Fruit fly (Drosophila melanogaster): ENCODE measurements around the gene mura.

The mura gene

dm6 chr3R:9534125-9534496, 17.5 kb downstream of the mura start:
- TF ChIP-seq cic (GFP tag; optimal IDR thresholded peaks at IDR 0.05), result no peak
- no peak for TF ChIP-seq CG12768 (GFP tag; optimal IDR thresholded peaks at IDR 0.05)
- TF ChIP-seq toe (GFP tag; optimal IDR thresholded peaks at IDR 0.05), result no peak
- peak; percentile 26 for TF ChIP-seq CG1620 (GFP tag; optimal IDR thresholded peaks at IDR 0.05)
- TF ChIP-seq CG11617 (GFP tag; optimal IDR thresholded peaks at IDR 0.05), result peak; percentile 43
- TF ChIP-seq Hr96 (GFP tag; optimal IDR thresholded peaks at IDR 0.05), result no peak
- peak; percentile 29 for TF ChIP-seq CG7045 (GFP tag; optimal IDR thresholded peaks at IDR 0.05)
- TF ChIP-seq CG33017 (tag; optimal IDR thresholded peaks at IDR 0.05), result peak; percentile 46
- TF ChIP-seq bab1 (GFP tag; optimal IDR thresholded peaks at IDR 0.05), result peak; percentile 12
- no peak for TF ChIP-seq pad (GFP tag; optimal IDR thresholded peaks at IDR 0.05)
- TF ChIP-seq CG5204 (GFP tag; optimal IDR thresholded peaks at IDR 0.05), result no peak
- no peak for TF ChIP-seq Mnt (GFP tag; optimal IDR thresholded peaks at IDR 0.05)
- TF ChIP-seq cnc (optimal IDR thresholded peaks at IDR 0.05), result no peak
- TF ChIP-seq ovo (GFP tag; optimal IDR thresholded peaks at IDR 0.05), result no peak
- TF ChIP-seq Crg-1 (GFP tag; optimal IDR thresholded peaks at IDR 0.05), result no peak
- no peak for TF ChIP-seq tj (GFP tag; optimal IDR thresholded peaks at IDR 0.05)
- peak; percentile 70 for TF ChIP-seq CG7101 (tag; optimal IDR thresholded peaks at IDR 0.05)
- no peak for TF ChIP-seq kay (GFP tag; ENCODE audit: borderline replicate concordance)
- peak; percentile 68 for TF ChIP-seq CG14711 (tag; optimal IDR thresholded peaks at IDR 0.05)
- TF ChIP-seq Clk (GFP tag; optimal IDR thresholded peaks at IDR 0.05), result no peak

- TF ChIP-seq tj (GFP tag; optimal IDR thresholded peaks at IDR 0.05) (peak; percentile 89), CG7101 (tag; optimal IDR thresholded peaks at IDR 0.05) (peak; percentile 93), bab1 (GFP tag; optimal IDR thresholded peaks at IDR 0.05) (peak; percentile 84), Crg-1 (GFP tag; optimal IDR thresholded peaks at IDR 0.05) (peak; percentile 87), CG1620 (GFP tag; optimal IDR thresholded peaks at IDR 0.05) (peak; percentile 92), CG11617 (GFP tag; optimal IDR thresholded peaks at IDR 0.05) (peak; percentile 99), cic (GFP tag; optimal IDR thresholded peaks at IDR 0.05) (peak; percentile 72), toe (GFP tag; optimal IDR thresholded peaks at IDR 0.05) (peak; percentile 94), CG14711 (tag; optimal IDR thresholded peaks at IDR 0.05) (peak; percentile 81), kay (GFP tag; ENCODE audit: borderline replicate concordance) (peak; percentile 98), Clk (GFP tag; optimal IDR thresholded peaks at IDR 0.05) (peak; percentile 93), CG12768 (GFP tag; optimal IDR thresholded peaks at IDR 0.05) (peak; percentile 95), cnc (optimal IDR thresholded peaks at IDR 0.05) (peak; percentile 19 to 66), Hr96 (GFP tag; optimal IDR thresholded peaks at IDR 0.05) (peak; percentile 88), pad (GFP tag; optimal IDR thresholded peaks at IDR 0.05) (peak; percentile 90), ovo (GFP tag; optimal IDR thresholded peaks at IDR 0.05) (peak; percentile 57), CG5204 (GFP tag; optimal IDR thresholded peaks at IDR 0.05) (peak; percentile 96), Mnt (GFP tag; optimal IDR thresholded peaks at IDR 0.05) (peak; percentile 82), CG33017 (tag; optimal IDR thresholded peaks at IDR 0.05) (peak; percentile 88), CG7045 (GFP tag; optimal IDR thresholded peaks at IDR 0.05) (peak; percentile 96)
These were observed 18.2 kb downstream of the mura start for dm6 chr3R:9533181-9534124.

dm6 chr3R:9532437-9533180, 19.0 kb downstream of the mura start, which contains the start of gene by:
by (minus strand) TSS chr3R:9533011.
- no peak for TF ChIP-seq CG33017 (tag; optimal IDR thresholded peaks at IDR 0.05)
- TF ChIP-seq kay (GFP tag; ENCODE audit: borderline replicate concordance), result peak; percentile 56
- no peak for TF ChIP-seq Hr96 (GFP tag; optimal IDR thresholded peaks at IDR 0.05)
- no peak for TF ChIP-seq bab1 (GFP tag; optimal IDR thresholded peaks at IDR 0.05)
- peak; percentile 85 for TF ChIP-seq cic (GFP tag; optimal IDR thresholded peaks at IDR 0.05)
- no peak for TF ChIP-seq Mnt (GFP tag; optimal IDR thresholded peaks at IDR 0.05)
- TF ChIP-seq CG12768 (GFP tag; optimal IDR thresholded peaks at IDR 0.05), result peak; percentile 39
- TF ChIP-seq ovo (GFP tag; optimal IDR thresholded peaks at IDR 0.05), result peak; percentile 64

dm6 chr3R:9529913-9530312, 21.7 kb downstream of the mura start:
- TF ChIP-seq CG12768 (GFP tag; optimal IDR thresholded peaks at IDR 0.05) (no peak), Hr96 (GFP tag; optimal IDR thresholded peaks at IDR 0.05) (no peak), kay (GFP tag; ENCODE audit: borderline replicate concordance) (peak; percentile 19), tj (GFP tag; optimal IDR thresholded peaks at IDR 0.05) (no peak), CG7101 (tag; optimal IDR thresholded peaks at IDR 0.05) (no peak), pad (GFP tag; optimal IDR thresholded peaks at IDR 0.05) (no peak), ovo (GFP tag; optimal IDR thresholded peaks at IDR 0.05) (peak; percentile 68)

dm6 chr3R:9529387-9529897, 22.2 kb downstream of the mura start:
- no peak for TF ChIP-seq cic (GFP tag; optimal IDR thresholded peaks at IDR 0.05)
- TF ChIP-seq ovo (GFP tag; optimal IDR thresholded peaks at IDR 0.05), result no peak
- no peak for TF ChIP-seq Hr96 (GFP tag; optimal IDR thresholded peaks at IDR 0.05)
- TF ChIP-seq Crg-1 (GFP tag; optimal IDR thresholded peaks at IDR 0.05), result no peak
- no peak for TF ChIP-seq CG11617 (GFP tag; optimal IDR thresholded peaks at IDR 0.05)
- TF ChIP-seq CG5204 (GFP tag; optimal IDR thresholded peaks at IDR 0.05), result no peak
- peak; percentile 21 for TF ChIP-seq tj (GFP tag; optimal IDR thresholded peaks at IDR 0.05)
- no peak for TF ChIP-seq Mnt (GFP tag; optimal IDR thresholded peaks at IDR 0.05)
- no peak for TF ChIP-seq CG12768 (GFP tag; optimal IDR thresholded peaks at IDR 0.05)
- TF ChIP-seq kay (GFP tag; ENCODE audit: borderline replicate concordance), result peak; percentile 71
- TF ChIP-seq CG33017 (tag; optimal IDR thresholded peaks at IDR 0.05), result peak; percentile 51
- no peak for TF ChIP-seq Clk (GFP tag; optimal IDR thresholded peaks at IDR 0.05)
- TF ChIP-seq CG1620 (GFP tag; optimal IDR thresholded peaks at IDR 0.05), result no peak
- TF ChIP-seq bab1 (GFP tag; optimal IDR thresholded peaks at IDR 0.05), result no peak
- no peak for TF ChIP-seq cnc (optimal IDR thresholded peaks at IDR 0.05)
- TF ChIP-seq CG7045 (GFP tag; optimal IDR thresholded peaks at IDR 0.05), result peak; percentile 7
- no peak for TF ChIP-seq CG14711 (tag; optimal IDR thresholded peaks at IDR 0.05)
- TF ChIP-seq toe (GFP tag; optimal IDR thresholded peaks at IDR 0.05), result no peak
- TF ChIP-seq pad (GFP tag; optimal IDR thresholded peaks at IDR 0.05), result no peak
- peak; percentile 8 for TF ChIP-seq CG7101 (tag; optimal IDR thresholded peaks at IDR 0.05)

Measured in whole organism, adult.